Worm (Caenorhabditis elegans) whole organism, midembryonic: Measurements from ENCODE around the gene mps-1.

Experiments used
- T22C8.4 ChIP-seq: fragments of 200-800 bp; sonication (Bioruptor generic); IDR thresholded peaks from 2 replicates; pipeline ENCODE4 v1.3.6; 2022; ENCODE audit warnings: missing genetic modification characterization, missing compliant biosample characterization
- cog-1 ChIP-seq: sonication (generic microtip); optimal IDR thresholded peaks from 2 replicates; lab custom pipeline; 2016; ENCODE audit warnings: missing genetic modification characterization, missing compliant biosample characterization
- flt-1 ChIP-seq: fragments of 200-800 bp; sonication (Bioruptor generic); IDR thresholded peaks from 2 replicates; pipeline ENCODE4 v1.3.6; 2022; ENCODE audit warnings: missing genetic modification characterization, missing compliant biosample characterization
- klf-2 ChIP-seq: fragments of 200-800 bp; sonication (Bioruptor generic); conservative IDR thresholded peaks from 2 replicates; pipeline ENCODE4 v1.3.6; 2022; ENCODE audit warnings: missing genetic modification reagents, missing genetic modification characterization, missing compliant biosample characterization
- med-1 ChIP-seq: sonication (generic microtip); optimal IDR thresholded peaks from 2 replicates; lab custom pipeline; 2017; ENCODE audit warnings: missing genetic modification characterization, mild to moderate bottlenecking, missing compliant biosample characterization, antibody characterized with exemption, missing genetic modification reagents; ENCODE audit not compliant: insufficient read depth
- ref-1 ChIP-seq: fragments of 200-800 bp; sonication (Bioruptor generic); conservative IDR thresholded peaks from 2 replicates; pipeline ENCODE4 v1.3.6; 2022; ENCODE audit warnings: missing genetic modification reagents, missing genetic modification characterization, missing compliant biosample characterization
- tab-1 ChIP-seq: fragments of 200-800 bp; sonication (Bioruptor generic); IDR thresholded peaks from 2 replicates; pipeline ENCODE4 v1.3.6; 2022; ENCODE audit warnings: missing genetic modification characterization, missing compliant biosample characterization
- ztf-23 ChIP-seq: fragments of 200-800 bp; sonication (Bioruptor generic); IDR thresholded peaks from 2 replicates; pipeline ENCODE4 v1.3.6; 2022; ENCODE audit warnings: missing genetic modification reagents, missing genetic modification characterization, missing compliant biosample characterization
- ztf-29 ChIP-seq: fragments of 200-800 bp; sonication (Bioruptor generic); IDR thresholded peaks from 2 replicates; pipeline ENCODE4 v1.3.6; 2022; ENCODE audit warnings: missing genetic modification reagents, missing genetic modification characterization, missing compliant biosample characterization

mps-1 gene

ce11 chrII:6331222-6331830, 37.2 kb upstream of the mps-1 start, which contains the start of gene set-4:
set-4 (minus strand) TSS chrII:6331341.
- TF ChIP-seq T22C8.4 (GFP tag; lab: Robert Waterston, UW): no peak
- no peak for TF ChIP-seq tab-1 (GFP tag; lab: Robert Waterston, UW)
- no peak for TF ChIP-seq ref-1 (GFP tag; lab: Robert Waterston, UW)
- peak; percentile 77 for TF ChIP-seq cog-1 (tag; lab: Kevin White, UChicago)
- no peak for TF ChIP-seq ztf-29 (GFP tag; lab: Robert Waterston, UW)
- TF ChIP-seq med-1: no peak
- TF ChIP-seq klf-2 (GFP tag; lab: Robert Waterston, UW): no peak
- TF ChIP-seq flt-1 (GFP tag; lab: Robert Waterston, UW): peak; percentile 52; the same call in 1 of the 2 replicates
- peak; percentile 67; the same call in 1 of the 2 replicates for TF ChIP-seq ztf-23 (GFP tag; lab: Robert Waterston, UW)

ce11 chrII:6328672-6329071, 34.5 kb upstream of the mps-1 start:
- no peak for TF ChIP-seq tab-1 (GFP tag; lab: Robert Waterston, UW)
- no peak for TF ChIP-seq ref-1 (GFP tag; lab: Robert Waterston, UW)
- no peak for TF ChIP-seq klf-2 (GFP tag; lab: Robert Waterston, UW)

- TF ChIP-seq ztf-23 (GFP tag; lab: Robert Waterston, UW) (no peak), klf-2 (GFP tag; lab: Robert Waterston, UW) (no peak), ztf-29 (GFP tag; lab: Robert Waterston, UW) (no peak), cog-1 (tag; lab: Kevin White, UChicago) (no peak), flt-1 (GFP tag; lab: Robert Waterston, UW) (no peak), T22C8.4 (GFP tag; lab: Robert Waterston, UW) (no peak), tab-1 (GFP tag; lab: Robert Waterston, UW) (no peak), med-1 (no peak)
Observed at ce11 chrII:6327317-6327716, 33.2 kb upstream of the mps-1 start.

DNA sequence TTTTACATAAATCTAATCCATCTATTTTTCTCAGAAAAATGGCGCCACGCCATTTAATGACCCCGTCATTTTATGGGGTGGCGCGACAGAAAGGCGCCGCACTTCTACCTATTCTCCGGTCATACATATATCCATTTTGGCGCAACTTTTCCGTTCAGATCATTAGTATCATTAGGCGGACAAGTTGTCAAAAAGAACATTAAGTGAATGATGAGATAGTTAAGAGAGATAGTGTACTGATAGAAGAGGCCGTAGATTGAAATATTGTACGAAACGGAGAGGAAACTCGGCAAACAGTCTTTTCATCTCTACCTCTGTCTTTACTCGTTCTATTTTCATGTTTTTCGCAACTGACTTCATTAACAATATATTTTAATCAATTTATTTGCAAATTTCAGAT, 29.9 kb upstream of the mps-1 start, which contains the start of gene sma-6:
Gene sma-6 (plus strand): TSS at position 399 of the 400 bp plus-strand sequence.
- TF ChIP-seq ztf-23 (GFP tag; lab: Robert Waterston, UW): no peak
- no peak for TF ChIP-seq ztf-29 (GFP tag; lab: Robert Waterston, UW)
- TF ChIP-seq cog-1 (tag; lab: Kevin White, UChicago): no peak
- no peak for TF ChIP-seq flt-1 (GFP tag; lab: Robert Waterston, UW)
- no peak for TF ChIP-seq ref-1 (GFP tag; lab: Robert Waterston, UW)
- no peak for TF ChIP-seq T22C8.4 (GFP tag; lab: Robert Waterston, UW)
- no peak for TF ChIP-seq tab-1 (GFP tag; lab: Robert Waterston, UW)
- TF ChIP-seq med-1: no peak
- no peak for TF ChIP-seq klf-2 (GFP tag; lab: Robert Waterston, UW)

- no peak for TF ChIP-seq ztf-23 (GFP tag; lab: Robert Waterston, UW)
- TF ChIP-seq klf-2 (GFP tag; lab: Robert Waterston, UW): no peak
- no peak for TF ChIP-seq tab-1 (GFP tag; lab: Robert Waterston, UW)
- TF ChIP-seq T22C8.4 (GFP tag; lab: Robert Waterston, UW): no peak
- TF ChIP-seq flt-1 (GFP tag; lab: Robert Waterston, UW): no peak
- TF ChIP-seq med-1: no peak
- no peak for TF ChIP-seq cog-1 (tag; lab: Kevin White, UChicago)
- no peak for TF ChIP-seq ztf-29 (GFP tag; lab: Robert Waterston, UW)
- TF ChIP-seq ref-1 (GFP tag; lab: Robert Waterston, UW): no peak
Observed at ce11 chrII:6322979-6323378, 28.8 kb upstream of the mps-1 start, which contains the start of gene C32D5.4. C32D5.4 (minus strand) TSS chrII:6323079.

DNA sequence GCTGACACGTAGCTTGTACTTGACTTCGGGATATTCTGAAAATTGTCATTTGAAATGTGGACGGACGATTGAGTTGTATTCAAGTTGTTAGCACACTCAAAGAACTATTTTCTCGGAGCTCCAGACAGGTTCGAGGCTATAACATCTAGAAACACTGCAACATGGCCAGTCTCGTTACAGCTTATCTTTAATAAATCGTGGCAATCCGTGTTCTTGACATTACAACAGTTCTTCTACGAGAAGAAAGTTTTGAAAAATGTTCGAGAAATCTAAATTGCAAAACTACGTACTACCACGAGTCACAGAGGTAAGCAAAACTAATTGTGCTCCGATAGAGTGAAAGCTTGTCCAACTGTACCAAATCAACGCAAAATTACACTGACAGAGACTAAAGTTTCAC, 27.9 kb upstream of the mps-1 start:
- TF ChIP-seq med-1 (no peak), ref-1 (GFP tag; lab: Robert Waterston, UW) (no peak), tab-1 (GFP tag; lab: Robert Waterston, UW) (no peak), flt-1 (GFP tag; lab: Robert Waterston, UW) (no peak), cog-1 (tag; lab: Kevin White, UChicago) (no peak), ztf-29 (GFP tag; lab: Robert Waterston, UW) (no peak), ztf-23 (GFP tag; lab: Robert Waterston, UW) (no peak), T22C8.4 (GFP tag; lab: Robert Waterston, UW) (no peak), klf-2 (GFP tag; lab: Robert Waterston, UW) (no peak)

DNA sequence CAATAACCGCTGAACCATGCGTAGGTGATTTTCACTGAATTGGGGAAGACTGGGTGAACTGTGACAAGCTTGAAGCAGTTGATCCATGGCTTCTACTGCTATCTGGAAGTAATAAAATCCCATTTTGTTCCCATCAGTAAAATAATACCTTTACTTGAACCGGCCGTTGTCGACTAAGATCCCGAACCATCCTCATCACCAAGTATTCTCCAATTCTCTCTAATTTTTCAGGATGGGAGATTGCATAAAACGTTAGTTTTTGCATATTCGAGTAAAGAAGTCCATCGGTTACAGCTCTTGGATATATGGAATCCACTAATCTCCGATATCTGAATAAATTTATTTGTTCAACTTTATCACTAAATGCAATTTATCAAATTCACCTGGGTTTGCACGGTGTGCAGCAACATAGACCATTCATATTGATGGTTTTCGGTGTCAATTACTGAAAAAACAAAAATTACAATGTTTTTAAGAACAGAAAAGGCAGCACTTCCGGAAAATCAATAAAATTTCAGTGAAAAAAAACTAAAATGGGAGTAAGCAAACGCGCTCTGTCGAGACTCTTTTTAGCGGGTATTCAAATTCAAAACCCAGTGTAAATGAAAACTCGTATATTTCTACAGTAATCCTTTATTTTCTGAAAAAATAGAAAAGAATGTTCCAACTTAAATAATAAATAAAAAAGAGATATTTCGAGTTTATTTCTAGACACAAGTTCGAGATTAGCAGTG, 26.7 kb upstream of the mps-1 start, which contains the start of gene efr-3:
Gene efr-3 (minus strand): TSS at position 505 of the 734 bp plus-strand sequence.
- TF ChIP-seq T22C8.4 (GFP tag; lab: Robert Waterston, UW) (no peak; the same call in 1 of the 2 replicates), flt-1 (GFP tag; lab: Robert Waterston, UW) (no peak), ztf-23 (GFP tag; lab: Robert Waterston, UW) (no peak), ref-1 (GFP tag; lab: Robert Waterston, UW) (no peak), ztf-29 (GFP tag; lab: Robert Waterston, UW) (no peak), cog-1 (tag; lab: Kevin White, UChicago) (no peak), klf-2 (GFP tag; lab: Robert Waterston, UW) (no peak), med-1 (no peak), tab-1 (GFP tag; lab: Robert Waterston, UW) (no peak)

ce11 chrII:6311888-6312287, 17.7 kb upstream of the mps-1 start:
- no peak for TF ChIP-seq ztf-29 (GFP tag; lab: Robert Waterston, UW)
- TF ChIP-seq ztf-23 (GFP tag; lab: Robert Waterston, UW): no peak
- TF ChIP-seq ref-1 (GFP tag; lab: Robert Waterston, UW): no peak
- no peak for TF ChIP-seq med-1
- TF ChIP-seq T22C8.4 (GFP tag; lab: Robert Waterston, UW): no peak
- TF ChIP-seq cog-1 (tag; lab: Kevin White, UChicago): no peak
- TF ChIP-seq tab-1 (GFP tag; lab: Robert Waterston, UW): no peak
- TF ChIP-seq klf-2 (GFP tag; lab: Robert Waterston, UW): no peak
- no peak for TF ChIP-seq flt-1 (GFP tag; lab: Robert Waterston, UW)
